Worm (Caenorhabditis elegans) whole organism, early embryonic: ENCODE data around the gene F58G1.3.

Source experiments
- F13C5.2 ChIP-seq: sonication (generic microtip); optimal IDR thresholded peaks from 2 replicates; lab custom pipeline; 2017; ENCODE audit warnings: mild to moderate bottlenecking, missing genetic modification characterization, inconsistent platforms, missing compliant biosample characterization
- aly-1 ChIP-seq: sonication (generic microtip); optimal IDR thresholded peaks from 2 replicates; lab custom pipeline; 2016; ENCODE audit warnings: missing genetic modification characterization, missing compliant biosample characterization
- ceh-13 ChIP-seq: fragments of 200-800 bp; sonication (Bioruptor generic); optimal IDR thresholded peaks from 2 replicates; lab custom pipeline; 2018; ENCODE audit warnings: mild to moderate bottlenecking, missing genetic modification characterization, missing compliant biosample characterization
- ceh-36 ChIP-seq: sonication (generic microtip); optimal IDR thresholded peaks from 2 replicates; lab custom pipeline; 2016; ENCODE audit warnings: missing genetic modification characterization, inconsistent platforms, missing compliant biosample characterization
- ets-7 ChIP-seq: sonication (generic microtip); optimal IDR thresholded peaks from 2 replicates; lab custom pipeline; 2016; ENCODE audit warnings: missing genotype, missing genetic modification characterization, missing compliant biosample characterization
- flt-1 ChIP-seq: fragments of 200-800 bp; sonication (Bioruptor generic); IDR thresholded peaks from 2 replicates; pipeline ENCODE4 v1.3.6; 2022; ENCODE audit warnings: missing genetic modification characterization, missing compliant biosample characterization
- hmbx-1 ChIP-seq: sonication (generic microtip); optimal IDR thresholded peaks from 2 replicates; lab custom pipeline; 2016; ENCODE audit warnings: mild to moderate bottlenecking, missing genetic modification characterization, missing compliant biosample characterization
- hnd-1 ChIP-seq: sonication (generic microtip); optimal IDR thresholded peaks from 2 replicates; lab custom pipeline; 2016; ENCODE audit warnings: missing genetic modification characterization, missing compliant biosample characterization
- sea-1 ChIP-seq: fragments of 200-800 bp; sonication (Bioruptor generic); conservative IDR thresholded peaks from 2 replicates; pipeline ENCODE4 v1.3.6; 2022; ENCODE audit warnings: missing genetic modification characterization, missing compliant biosample characterization
- tbx-11 ChIP-seq: fragments of 200-800 bp; sonication (Bioruptor generic); IDR thresholded peaks from 2 replicates; pipeline ENCODE4 v1.3.6; 2022; ENCODE audit warnings: missing genetic modification characterization, missing compliant biosample characterization
- tra-4 ChIP-seq: sonication (generic microtip); optimal IDR thresholded peaks from 2 replicates; lab custom pipeline; 2017; ENCODE audit warnings: missing genetic modification characterization, missing compliant biosample characterization

DNA sequence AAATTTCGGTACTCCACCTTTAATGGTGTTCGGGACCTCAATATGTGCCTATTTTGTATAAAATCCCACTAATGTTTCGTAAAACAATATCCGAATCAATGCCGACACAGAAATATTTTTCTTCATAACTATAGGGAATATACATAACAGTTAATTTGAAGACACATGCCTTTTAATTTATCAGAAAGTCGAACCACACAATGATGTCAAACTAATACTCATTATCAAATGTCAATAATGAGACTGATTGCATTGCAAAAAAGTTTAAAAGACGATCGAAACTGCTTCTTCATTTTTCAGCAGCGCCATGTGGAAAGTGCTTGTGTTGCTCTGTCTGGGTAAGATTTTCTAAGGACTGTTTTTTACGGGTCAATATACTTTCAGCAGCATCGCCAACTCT is 27.1 kb downstream of the F58G1.3 start, which contains the start of gene clec-65:
- TF ChIP-seq sea-1 (GFP tag; lab: Robert Waterston, UW) (no peak), ets-7 (no peak), flt-1 (GFP tag; lab: Robert Waterston, UW) (no peak), tra-4 (tag; lab: Kevin White, UChicago) (no peak), ceh-36 (no peak), tbx-11 (GFP tag; lab: Robert Waterston, UW) (no peak), hmbx-1 (tag; lab: Kevin White, UChicago) (no peak), hnd-1 (tag; lab: Kevin White, UChicago) (no peak), F13C5.2 (tag; lab: Kevin White, UChicago) (no peak), aly-1 (tag; lab: Kevin White, UChicago) (no peak), ceh-13 (no peak)
